Worm (Caenorhabditis elegans): ENCODE measurements around the gene fbxa-42.

fbxa-42 gene

ce11 chrIII:2304149-2304548 lies 42.9 kb upstream of the fbxa-42 start:
- TF ChIP-seq php-3 (GFP tag; IDR thresholded peaks at IDR 0.05) = no peak
- TF ChIP-seq lin-38 (GFP tag; IDR thresholded peaks at IDR 0.05) = peak; percentile 47

ce11 chrIII:2294736-2295135 lies 33.5 kb upstream of the fbxa-42 start:
- TF ChIP-seq nhr-42 (GFP tag; IDR thresholded peaks at IDR 0.05) (no peak), daf-12 (tag; optimal IDR thresholded peaks at IDR 0.05) (no peak), duxl-1 (tag; optimal IDR thresholded peaks at IDR 0.05; ENCODE audit: poor library complexity) (peak; percentile 41), unc-39 (tag; optimal IDR thresholded peaks at IDR 0.05) (no peak), nhr-77 (tag; optimal IDR thresholded peaks at IDR 0.05) (no peak), pqm-1 (tag; optimal IDR thresholded peaks at IDR 0.05) (peak; percentile 35), tag-97 (GFP tag; IDR thresholded peaks at IDR 0.05) (no peak), set-16 (GFP tag; IDR thresholded peaks at IDR 0.05) (no peak), ZK337.2 (GFP tag; IDR thresholded peaks at IDR 0.05) (no peak), nhr-76 (tag; optimal IDR thresholded peaks at IDR 0.05) (no peak), ztf-11 (tag; optimal IDR thresholded peaks at IDR 0.05) (no peak), pha-4 (GFP tag; IDR thresholded peaks at IDR 0.05) (no peak), pha-4 (tag; optimal IDR thresholded peaks at IDR 0.05) (peak; percentile 79), nhr-6 (tag; optimal IDR thresholded peaks at IDR 0.05) (no peak), fkh-10 (GFP tag; optimal IDR thresholded peaks at IDR 0.05) (no peak), hlh-30 (tag; optimal IDR thresholded peaks at IDR 0.05; ENCODE audit: insufficient read depth) (peak; percentile 4), egl-43 (GFP tag; IDR thresholded peaks at IDR 0.05) (no peak), hlh-11 (tag; optimal IDR thresholded peaks at IDR 0.05) (peak; percentile 30), skn-1 (tag; optimal IDR thresholded peaks at IDR 0.05) (no peak), ceh-44 (GFP tag; IDR thresholded peaks at IDR 0.05) (no peak), dpl-1 (GFP tag; optimal IDR thresholded peaks at IDR 0.05) (no peak), spr-1 (tag; optimal IDR thresholded peaks at IDR 0.05) (no peak), lin-13 (GFP tag; optimal IDR thresholded peaks at IDR 0.05) (no peak), nhr-48 (tag; optimal IDR thresholded peaks at IDR 0.05) (no peak), T20F7.1 (GFP tag; optimal IDR thresholded peaks at IDR 0.05) (no peak), lin-39 (tag; optimal IDR thresholded peaks at IDR 0.05) (no peak), dve-1 (tag; optimal IDR thresholded peaks at IDR 0.05; ENCODE audit: insufficient read depth) (peak; percentile 44), F37D6.2 (tag; optimal IDR thresholded peaks at IDR 0.05) (no peak), daf-16 (GFP tag; optimal IDR thresholded peaks at IDR 0.05) (no peak), daf-16 (tag; optimal IDR thresholded peaks at IDR 0.05) (peak; percentile 94), dmd-9 (GFP tag; IDR thresholded peaks at IDR 0.05) (no peak), F26F4.8 (GFP tag; conservative IDR thresholded peaks at IDR 0.05) (no peak), nhr-111 (GFP tag; optimal IDR thresholded peaks at IDR 0.05) (no peak), zip-2 (tag; optimal IDR thresholded peaks at IDR 0.05) (no peak), nhr-28 (tag; optimal IDR thresholded peaks at IDR 0.05) (peak; percentile 71), snpc-4 (tag; optimal IDR thresholded peaks at IDR 0.05) (no peak), nhr-237 (tag; optimal IDR thresholded peaks at IDR 0.05) (no peak), lin-1 (GFP tag; IDR thresholded peaks at IDR 0.05) (no peak), dmd-6 (GFP tag; IDR thresholded peaks at IDR 0.05) (peak; percentile 29)

- no peak for TF ChIP-seq sdz-12 (GFP tag; optimal IDR thresholded peaks at IDR 0.05)
- TF ChIP-seq pqm-1 (tag; optimal IDR thresholded peaks at IDR 0.05) = peak; percentile 78
- TF ChIP-seq F10B5.3 (tag; optimal IDR thresholded peaks at IDR 0.05) = no peak
- TF ChIP-seq mdt-29 (GFP tag; IDR thresholded peaks at IDR 0.05) = no peak
- no peak for TF ChIP-seq skn-1 (tag; optimal IDR thresholded peaks at IDR 0.05)
- TF ChIP-seq Y48G9A.11 (GFP tag; IDR thresholded peaks at IDR 0.05) = no peak
- no peak for TF ChIP-seq D1046.2 (GFP tag; IDR thresholded peaks at IDR 0.05)
- TF ChIP-seq lin-29 (GFP tag; IDR thresholded peaks at IDR 0.05) = no peak
- TF ChIP-seq nhr-28 (tag; optimal IDR thresholded peaks at IDR 0.05) = peak; percentile 35
- TF ChIP-seq egl-27 (tag; optimal IDR thresholded peaks at IDR 0.05) = no peak
- TF ChIP-seq hlh-30 (tag; optimal IDR thresholded peaks at IDR 0.05; ENCODE audit: insufficient read depth) = peak; percentile 33
- no peak for TF ChIP-seq snpc-4 (tag; optimal IDR thresholded peaks at IDR 0.05)
- TF ChIP-seq dve-1 (tag; optimal IDR thresholded peaks at IDR 0.05; ENCODE audit: insufficient read depth) = peak; percentile 16
- TF ChIP-seq mep-1 (tag; optimal IDR thresholded peaks at IDR 0.05) = no peak
- no peak for TF ChIP-seq daf-16 (GFP tag; optimal IDR thresholded peaks at IDR 0.05)
- peak; percentile 58 for TF ChIP-seq daf-16 (tag; optimal IDR thresholded peaks at IDR 0.05)
- TF ChIP-seq aha-1 (tag) = peak; percentile 88
Measured at ce11 chrIII:2291139-2291538, 29.9 kb upstream of the fbxa-42 start, which contains the start of gene fbxa-219. TSS of gene fbxa-219 (plus strand) at chrIII:2291415.
